Worm (Caenorhabditis elegans): Measurements from ENCODE around the gene flp-10.

DNA sequence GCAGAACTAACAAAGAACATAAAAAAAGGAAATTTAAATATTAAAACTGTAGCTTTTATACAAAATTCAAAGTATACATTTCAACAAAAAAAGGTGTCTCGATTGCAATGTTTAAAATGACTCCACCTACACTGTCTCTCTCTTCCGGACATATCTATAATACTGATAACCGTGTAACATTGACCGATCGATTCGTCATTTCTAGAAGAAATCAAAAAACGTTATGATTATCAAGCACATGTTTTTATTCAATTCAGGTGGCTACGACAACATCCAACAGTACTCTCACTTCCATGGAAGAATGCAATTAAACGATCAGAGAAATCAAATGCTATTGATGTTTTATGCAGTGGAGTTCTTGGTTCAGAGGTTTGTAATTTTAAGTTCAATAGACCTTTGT lies 29.8 kb downstream of the flp-10 start:
- TF ChIP-seq skn-1 (tag; optimal IDR thresholded peaks at IDR 0.05) (no peak), Y48G9A.11 (GFP tag; IDR thresholded peaks at IDR 0.05) (no peak), Y105C5A.15 (GFP tag; IDR thresholded peaks at IDR 0.05) (no peak), lir-3 (tag; optimal IDR thresholded peaks at IDR 0.05) (no peak)
